Worm (Caenorhabditis elegans) whole organism, L2 larva: ENCODE results near the gene T05A8.6.

Source experiments
- F13H6.1 ChIP-seq: sonication (generic microtip); optimal IDR thresholded peaks from 2 replicates; lab custom pipeline; 2016; ENCODE audit warnings: missing genetic modification characterization, missing compliant biosample characterization
- ceh-82 ChIP-seq: fragments of 150-350 bp; optimal IDR thresholded peaks from 2 replicates; lab custom pipeline; 2014; ENCODE audit warnings: missing biosample characterization, missing genetic modification characterization
- nhr-21 ChIP-seq: fragments of 150-350 bp; optimal IDR thresholded peaks from 2 replicates; lab custom pipeline; 2014; ENCODE audit warnings: missing biosample characterization, missing genetic modification characterization
- nhr-237 ChIP-seq: fragments of 150-350 bp; optimal IDR thresholded peaks from 2 replicates; lab custom pipeline; 2014; ENCODE audit warnings: missing biosample characterization, missing genetic modification characterization
- ztf-1 ChIP-seq: fragments of 200-800 bp; sonication (Bioruptor generic); conservative IDR thresholded peaks from 2 replicates; pipeline ENCODE4 v1.3.6; 2022; ENCODE audit warnings: missing genetic modification characterization, missing compliant biosample characterization
- ztf-11 ChIP-seq: sonication (generic microtip); optimal IDR thresholded peaks from 2 replicates; lab custom pipeline; 2017; ENCODE audit warnings: missing biosample characterization, missing genetic modification characterization

- TF ChIP-seq F13H6.1 (tag; lab: Kevin White, UChicago), result no peak
- TF ChIP-seq ztf-11 (tag; lab: Kevin White, UChicago), result no peak
- TF ChIP-seq nhr-237 (tag; lab: Kevin White, UChicago), result no peak
- TF ChIP-seq nhr-21 (tag; lab: Kevin White, UChicago), result no peak
- no peak for TF ChIP-seq ceh-82 (tag; lab: Kevin White, UChicago)
- no peak for TF ChIP-seq ztf-1
Observed at ce11 chrII:2785787-2786186, 46.3 kb upstream of the T05A8.6 start.
